Fruit fly (Drosophila melanogaster) whole organism, wandering third instar larva: ENCODE results near the gene CG4586.
A peak's percentile ranks its signal among the peaks of the same experiment; 100 is the strongest.

Experiments
- Abd-B ChIP-seq: fragments of >200 bp; optimal IDR thresholded peaks from 2 replicates; lab custom pipeline; 2017; ENCODE audit warnings: missing biosample characterization, missing genetic modification characterization
- CG32264 ChIP-seq: fragments of 200-800 bp; sonication (Bioruptor generic); optimal IDR thresholded peaks from 2 replicates; lab custom pipeline; 2016; ENCODE audit warnings: missing biosample characterization, missing genetic modification characterization
- CG9705 ChIP-seq: fragments of 200-800 bp; sonication (Bioruptor generic); optimal IDR thresholded peaks from 2 replicates; lab custom pipeline; 2018; ENCODE audit warnings: missing biosample characterization, mild to moderate bottlenecking, missing genetic modification characterization
- CrebA ChIP-seq: fragments of 200-800 bp; sonication (Bioruptor generic); optimal IDR thresholded peaks from 2 replicates; lab custom pipeline; 2016; ENCODE audit warnings: missing biosample characterization, mild to moderate bottlenecking, missing genetic modification characterization, borderline replicate concordance
- Dfd ChIP-seq: fragments of >200 bp; optimal IDR thresholded peaks from 2 replicates; lab custom pipeline; 2017; ENCODE audit warnings: missing biosample characterization, missing genetic modification characterization
- Dif ChIP-seq: fragments of 200-275, 200-300 bp; sonication (Bioruptor generic); optimal IDR thresholded peaks from 2 replicates; lab custom pipeline; 2018; ENCODE audit warnings: missing biosample characterization, missing genetic modification characterization; ENCODE audit not compliant: partially characterized antibody
- GATAd ChIP-seq: sonication (Bioruptor generic); optimal IDR thresholded peaks from 2 replicates; lab custom pipeline; 2016; ENCODE audit warnings: missing biosample characterization, missing genetic modification characterization
- HLH106 ChIP-seq: fragments of 200-800 bp; optimal IDR thresholded peaks from 3 replicates; lab custom pipeline; 2019; ENCODE audit warnings: missing biosample characterization, mild to moderate bottlenecking, missing genetic modification characterization, moderate library complexity
- Hnf4 ChIP-seq: fragments of 200-800 bp; sonication (Bioruptor generic); optimal IDR thresholded peaks from 2 replicates; lab custom pipeline; 2016; ENCODE audit warnings: missing biosample characterization, mild to moderate bottlenecking, missing genetic modification characterization
- Hr78 ChIP-seq: fragments of >200 bp; optimal IDR thresholded peaks from 2 replicates; lab custom pipeline; 2017; ENCODE audit warnings: missing biosample characterization, missing genetic modification characterization
- Hr83 ChIP-seq: fragments of 200-300 bp; sonication (Bioruptor generic); optimal IDR thresholded peaks from 2 replicates; lab custom pipeline; 2016; ENCODE audit warnings: missing biosample characterization, mild to moderate bottlenecking, missing genetic modification characterization, moderate library complexity; ENCODE audit not compliant: poor library complexity, severe bottlenecking
- Jra ChIP-seq: sonication (Bioruptor generic); optimal IDR thresholded peaks from 2 replicates; lab custom pipeline; 2016; ENCODE audit warnings: missing biosample characterization, missing genetic modification characterization
- Mio ChIP-seq: sonication (Bioruptor generic); optimal IDR thresholded peaks from 2 replicates; lab custom pipeline; 2016; ENCODE audit warnings: missing biosample characterization, missing genetic modification characterization
- Myc ChIP-seq: fragments of >200 bp; optimal IDR thresholded peaks from 2 replicates; lab custom pipeline; 2017
- N ChIP-seq: fragments of >200 bp; optimal IDR thresholded peaks from 2 replicates; lab custom pipeline; 2018; ENCODE audit warnings: missing biosample characterization, missing external identifiers, missing genetic modification characterization
- OdsH ChIP-seq: fragments of 200-800 bp; sonication (Bioruptor generic); optimal IDR thresholded peaks from 2 replicates; lab custom pipeline; 2016; ENCODE audit warnings: missing biosample characterization, mild to moderate bottlenecking, missing genetic modification characterization
- Rel ChIP-seq, 2 experiments: fragments of 200-800 bp; sonication (Bioruptor generic) in 1 of 2; optimal IDR thresholded peaks; 2 replicates in 1 of 2; 3 replicates in 1 of 2; lab custom pipeline; 2016 to 2019; ENCODE audit warnings: mild to moderate bottlenecking in 2 of 2, missing biosample characterization in 2 of 2, missing genetic modification characterization in 2 of 2, moderate library complexity in 1 of 2
- Sp1 ChIP-seq: fragments of 200-800 bp; sonication (Bioruptor generic); optimal IDR thresholded peaks from 3 replicates; lab custom pipeline; 2019; ENCODE audit warnings: missing biosample characterization, mild to moderate bottlenecking, missing genetic modification characterization, moderate library complexity
- Vsx2 ChIP-seq: fragments of 200-300, 225-300 bp; sonication (Bioruptor generic); optimal IDR thresholded peaks from 2 replicates; lab custom pipeline; 2018; ENCODE audit warnings: missing biosample characterization, missing genetic modification characterization; ENCODE audit not compliant: partially characterized antibody
- br ChIP-seq: fragments of 200-800 bp; sonication (Bioruptor generic); optimal IDR thresholded peaks from 2 replicates; lab custom pipeline; 2016; ENCODE audit warnings: missing biosample characterization, missing genetic modification characterization
- brk ChIP-seq: fragments of 200-800 bp; sonication (Bioruptor generic); optimal IDR thresholded peaks from 2 replicates; lab custom pipeline; 2016; ENCODE audit warnings: missing biosample characterization, mild to moderate bottlenecking, missing genetic modification characterization
- dl ChIP-seq, 2 experiments: fragments of 175-275, 200-275 bp in 1 of 2; fragments of 200-275 bp in 1 of 2; sonication (Bioruptor generic); optimal IDR thresholded peaks; lab custom pipeline; 2018; ENCODE audit warnings: mild to moderate bottlenecking in 2 of 2, missing biosample characterization in 2 of 2, missing genetic modification characterization in 2 of 2, moderate library complexity in 2 of 2; ENCODE audit not compliant: partially characterized antibody in 2 of 2, insufficient read depth in 1 of 2
- dmrt93B ChIP-seq: fragments of 200-800 bp; sonication (Bioruptor generic); optimal IDR thresholded peaks from 2 replicates; lab custom pipeline; 2018; ENCODE audit warnings: missing biosample characterization, mild to moderate bottlenecking, missing genetic modification characterization
- dsf ChIP-seq: sonication (Bioruptor generic); optimal IDR thresholded peaks from 2 replicates; lab custom pipeline; 2016; ENCODE audit warnings: missing biosample characterization, missing genetic modification characterization, borderline replicate concordance
- ey ChIP-seq: fragments of 200-800 bp; sonication (Bioruptor generic); optimal IDR thresholded peaks from 2 replicates; lab custom pipeline; 2016; ENCODE audit warnings: missing biosample characterization, missing genetic modification characterization
- foxo ChIP-seq, 2 experiments: fragments of 200-800 bp; sonication (Bioruptor generic); optimal IDR thresholded peaks; 2 replicates in 1 of 2; 3 replicates in 1 of 2; lab custom pipeline; 2016 to 2017; ENCODE audit warnings: missing biosample characterization in 2 of 2, missing genetic modification characterization in 2 of 2
- fru ChIP-seq: fragments of 200-800 bp; sonication (Bioruptor generic); optimal IDR thresholded peaks from 3 replicates; lab custom pipeline; 2016; ENCODE audit warnings: missing biosample characterization, mild to moderate bottlenecking, missing genetic modification characterization
- h ChIP-seq: fragments of 200-800 bp; sonication (Bioruptor generic); optimal IDR thresholded peaks from 3 replicates; lab custom pipeline; 2016; ENCODE audit warnings: missing biosample characterization, mild to moderate bottlenecking, missing genetic modification characterization
- jim ChIP-seq: fragments of 175-275, 200-325 bp; sonication (Bioruptor generic); optimal IDR thresholded peaks from 2 replicates; lab custom pipeline; 2016; ENCODE audit warnings: missing biosample characterization, mild to moderate bottlenecking, missing genetic modification characterization
- lola ChIP-seq: fragments of >200 bp; optimal IDR thresholded peaks from 2 replicates; lab custom pipeline; 2017; ENCODE audit warnings: missing biosample characterization, missing genetic modification characterization
- pan ChIP-seq: fragments of >200 bp; optimal IDR thresholded peaks from 2 replicates; lab custom pipeline; 2017
- psq ChIP-seq: fragments of 200-800 bp; sonication (Bioruptor generic); optimal IDR thresholded peaks from 3 replicates; lab custom pipeline; 2017; ENCODE audit warnings: missing biosample characterization, mild to moderate bottlenecking, missing genetic modification characterization, moderate library complexity
- rgr ChIP-seq: fragments of 200-800 bp; sonication (Bioruptor generic); optimal IDR thresholded peaks from 3 replicates; lab custom pipeline; 2016; ENCODE audit warnings: missing biosample characterization, mild to moderate bottlenecking, missing genetic modification characterization
- sage ChIP-seq: fragments of 200-800 bp; sonication (Bioruptor generic); optimal IDR thresholded peaks from 2 replicates; lab custom pipeline; 2016; ENCODE audit warnings: missing biosample characterization, mild to moderate bottlenecking, missing genetic modification characterization
- sv ChIP-seq: fragments of 200-800 bp; sonication (Bioruptor generic); optimal IDR thresholded peaks from 3 replicates; lab custom pipeline; 2016; ENCODE audit warnings: missing biosample characterization, missing genetic modification characterization
- tai ChIP-seq: sonication (Bioruptor generic); optimal IDR thresholded peaks from 2 replicates; lab custom pipeline; 2016; ENCODE audit warnings: missing biosample characterization, missing genetic modification characterization
- usp ChIP-seq: fragments of >200 bp; optimal IDR thresholded peaks from 2 replicates; lab custom pipeline; 2017; ENCODE audit warnings: missing biosample characterization, missing genetic modification characterization
- woc ChIP-seq: sonication (Bioruptor generic); optimal IDR thresholded peaks from 2 replicates; lab custom pipeline; 2016; ENCODE audit warnings: missing biosample characterization, mild to moderate bottlenecking, missing genetic modification characterization

Gene CG4586

DNA sequence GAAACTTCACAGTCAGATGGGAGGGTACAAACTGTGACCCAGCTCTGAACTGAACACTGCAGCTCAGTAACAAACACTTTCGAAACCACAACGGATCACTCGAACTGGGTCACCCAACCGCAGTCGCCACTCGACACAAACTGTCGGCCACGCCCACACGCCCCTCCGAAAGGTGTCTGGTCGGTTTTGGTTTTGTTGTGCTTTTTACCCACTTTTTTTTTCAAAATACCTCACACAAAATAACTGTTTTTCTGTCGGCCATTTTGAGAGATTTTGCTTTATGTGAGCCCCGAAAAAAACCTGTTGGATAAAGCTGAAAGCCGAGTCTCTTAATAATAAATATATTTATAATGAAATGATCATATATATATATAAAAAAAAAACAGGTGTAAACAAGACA lies 21.6 kb downstream of the CG4586 start, which contains the start of gene ogre:
ogre (minus strand) TSS at position 33 of the 400 bp plus-strand sequence.
- TF ChIP-seq Dif (GFP tag; lab: Kevin White, UChicago) (peak; percentile 45), HLH106 (tag; lab: Kevin White, UChicago) (no peak), Vsx2 (GFP tag; lab: Kevin White, UChicago) (peak; percentile 43)

- TF ChIP-seq GATAd (GFP tag; lab: Kevin White, UChicago) (no peak), Jra (GFP tag; lab: Kevin White, UChicago) (no peak), foxo (GFP tag; optimal IDR thresholded peaks at IDR 0.05; lab: Kevin White, UChicago) (no peak), ey (no peak), Vsx2 (GFP tag; lab: Kevin White, UChicago) (no peak), h (no peak), lola (GFP tag; lab: Kevin White, UChicago) (no peak), CG9705 (GFP tag; lab: Kevin White, UChicago) (no peak), Abd-B (GFP tag; lab: Kevin White, UChicago) (no peak), pan (lab: Kevin White, UChicago) (no peak), rgr (GFP tag; lab: Kevin White, UChicago) (no peak)
These were observed 23.6 kb downstream of the CG4586 start, which contains the start of gene Inx7 for dm6 chrX:6993350-6993749. Gene Inx7, minus strand, starts transcription at chrX:6993612.

DNA sequence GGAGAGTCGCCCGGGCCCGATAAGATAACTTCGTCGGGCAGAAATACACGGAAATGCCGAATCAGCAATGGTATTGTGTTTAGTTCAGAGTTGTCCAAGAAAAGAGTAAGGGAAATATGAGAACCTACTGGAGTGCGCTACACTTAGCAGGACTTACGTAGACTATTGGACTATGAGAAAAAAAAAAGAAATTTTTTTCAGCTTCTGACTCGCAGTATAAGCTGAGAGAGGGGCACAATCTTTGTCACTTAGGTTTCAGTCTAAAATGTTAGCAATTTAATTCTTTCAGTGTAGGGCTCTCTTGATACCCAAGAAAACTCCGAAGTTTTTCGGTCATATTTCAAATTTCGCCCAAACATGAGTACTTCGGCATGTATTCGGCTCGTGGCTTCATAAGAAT lies 24.0 kb downstream of the CG4586 start:
- TF ChIP-seq dl (GFP tag; optimal IDR thresholded peaks at IDR 0.05; lab: Kevin White, UChicago; ENCODE audit: insufficient read depth in 1 of 2, partially characterized antibody in 2 of 2) (no peak), dmrt93B (GFP tag; lab: Kevin White, UChicago) (peak; percentile 83), lola (GFP tag; lab: Kevin White, UChicago) (no peak), fru (GFP tag; lab: Kevin White, UChicago) (peak; percentile 82), Myc (lab: Kevin White, UChicago) (no peak), foxo (GFP tag; optimal IDR thresholded peaks at IDR 0.05; lab: Kevin White, UChicago) (peak in 1 of 2 experiments; percentile 86), br (GFP tag; lab: Kevin White, UChicago) (peak; percentile 88), Hnf4 (peak; percentile 88), usp (GFP tag; lab: Kevin White, UChicago) (no peak), HLH106 (tag; lab: Kevin White, UChicago) (peak; percentile 77), ey (peak; percentile 87), Sp1 (GFP tag; lab: Kevin White, UChicago) (peak; percentile 87), Dfd (no peak), Vsx2 (GFP tag; lab: Kevin White, UChicago) (no peak), pan (lab: Kevin White, UChicago) (no peak), Rel (GFP tag; optimal IDR thresholded peaks at IDR 0.05; lab: Kevin White, UChicago) (peak; percentile 35), Rel (tag; optimal IDR thresholded peaks at IDR 0.05; lab: Kevin White, UChicago) (peak; percentile 9), sv (GFP tag; lab: Kevin White, UChicago) (peak; percentile 23), h (peak; percentile 90), Hr83 (GFP tag; lab: Kevin White, UChicago) (peak; percentile 56), tai (GFP tag; lab: Kevin White, UChicago) (peak; percentile 66), CG9705 (GFP tag; lab: Kevin White, UChicago) (peak; percentile 40), N (GFP tag; lab: Kevin White, UChicago) (no peak), Abd-B (GFP tag; lab: Kevin White, UChicago) (no peak), CG32264 (peak; percentile 79), OdsH (GFP tag; lab: Kevin White, UChicago) (peak; percentile 83), Mio (GFP tag; lab: Kevin White, UChicago) (peak; percentile 58), dsf (GFP tag; lab: Kevin White, UChicago) (peak; percentile 35), CrebA (GFP tag; lab: Kevin White, UChicago) (no peak), jim (GFP tag; lab: Kevin White, UChicago) (no peak), brk (GFP tag; lab: Kevin White, UChicago) (peak; percentile 65), psq (peak; percentile 66), Hr78 (no peak), rgr (GFP tag; lab: Kevin White, UChicago) (peak; percentile 88), Dif (GFP tag; lab: Kevin White, UChicago) (no peak), Jra (GFP tag; lab: Kevin White, UChicago) (peak; percentile 77), woc (GFP tag; lab: Kevin White, UChicago) (peak; percentile 55), GATAd (GFP tag; lab: Kevin White, UChicago) (peak; percentile 53), sage (peak; percentile 79)
